Fruit fly (Drosophila melanogaster) whole organism, embryonic: Measurements from ENCODE around the gene CBP.

Experiments used
- Awh ChIP-seq: fragments of 200-800 bp; sonication (Bioruptor generic); IDR thresholded peaks from 2 replicates; pipeline ENCODE4, ENCODE4 v1.3.6; 2022; ENCODE audit warnings: missing biosample characterization, missing genetic modification characterization
- B-H2 ChIP-seq: fragments of 200-800 bp; sonication (Bioruptor generic); optimal IDR thresholded peaks from 2 replicates; lab custom pipeline; 2018; ENCODE audit warnings: missing biosample characterization, mild to moderate bottlenecking, missing genetic modification characterization
- BEAF-32 ChIP-seq: fragments of 200-800 bp; sonication (Bioruptor generic); optimal IDR thresholded peaks from 3 replicates; lab custom pipeline; 2017; ENCODE audit warnings: missing biosample characterization, missing genetic modification characterization, mild to moderate bottlenecking, moderate library complexity, missing genetic modification reagents
- CG10267 ChIP-seq: fragments of 200-800 bp; sonication (Bioruptor generic); optimal IDR thresholded peaks from 2 replicates; lab custom pipeline; 2018; ENCODE audit warnings: missing biosample characterization, mild to moderate bottlenecking, missing genetic modification characterization, moderate library complexity
- CG11456 ChIP-seq: fragments of 200-800 bp; sonication (Bioruptor generic); IDR thresholded peaks from 3 replicates; pipeline ENCODE4 v1.3.6; 2022; ENCODE audit warnings: missing biosample characterization, missing genetic modification characterization
- CG11504 ChIP-seq: fragments of 200-800 bp; sonication (Bioruptor generic); optimal IDR thresholded peaks from 3 replicates; lab custom pipeline; 2019; ENCODE audit warnings: missing biosample characterization, mild to moderate bottlenecking, missing genetic modification characterization, moderate library complexity
- CG12744 ChIP-seq: fragments of 200-800 bp; sonication (Bioruptor generic); optimal IDR thresholded peaks from 2 replicates; lab custom pipeline; 2016; ENCODE audit warnings: missing biosample characterization, missing genetic modification characterization
- CG13287 ChIP-seq: fragments of 200-800 bp; sonication (Bioruptor generic); IDR thresholded peaks from 2 replicates; pipeline ENCODE4 v1.3.6; 2022; ENCODE audit warnings: missing biosample characterization, missing genetic modification characterization; ENCODE audit not compliant: partially characterized antibody
- CG14710 ChIP-seq: fragments of 200-800 bp; sonication (Bioruptor generic); optimal IDR thresholded peaks from 3 replicates; lab custom pipeline; 2019; ENCODE audit warnings: missing biosample characterization, mild to moderate bottlenecking, missing genetic modification characterization, moderate library complexity
- CG15479 ChIP-seq: fragments of 200-800 bp; sonication (Bioruptor generic); optimal IDR thresholded peaks from 3 replicates; lab custom pipeline; 2019; ENCODE audit warnings: missing biosample characterization, mild to moderate bottlenecking, missing genetic modification characterization, moderate library complexity
- CG15696 ChIP-seq: fragments of 200-800 bp; sonication (Bioruptor generic); optimal IDR thresholded peaks from 2 replicates; lab custom pipeline; 2019; ENCODE audit warnings: missing biosample characterization, mild to moderate bottlenecking, missing genetic modification characterization, moderate library complexity
- CG17328 ChIP-seq: fragments of 200-800 bp; sonication (Bioruptor generic); IDR thresholded peaks from 2 replicates; pipeline ENCODE4 v1.3.6; 2022; ENCODE audit warnings: missing biosample characterization, missing genetic modification characterization
- CG3163 ChIP-seq: fragments of 200-800 bp; sonication (Bioruptor generic); optimal IDR thresholded peaks from 3 replicates; lab custom pipeline; 2016; ENCODE audit warnings: missing biosample characterization, missing genetic modification characterization
- CG42726 ChIP-seq: fragments of 200-800 bp; sonication (Bioruptor generic); IDR thresholded peaks from 2 replicates; pipeline ENCODE4 v1.3.6; 2022; ENCODE audit warnings: missing biosample characterization, missing genetic modification characterization; ENCODE audit not compliant: partially characterized antibody
- CG4820 ChIP-seq: fragments of 200-800 bp; sonication (Bioruptor generic); optimal IDR thresholded peaks from 3 replicates; lab custom pipeline; 2016; ENCODE audit warnings: missing biosample characterization, missing genetic modification characterization
- CG7928 ChIP-seq: fragments of 200-800 bp; sonication (Bioruptor generic); optimal IDR thresholded peaks from 2 replicates; lab custom pipeline; 2017; ENCODE audit warnings: missing biosample characterization, mild to moderate bottlenecking, missing genetic modification characterization
- CG7987 ChIP-seq: fragments of 200-800 bp; sonication (Bioruptor generic); optimal IDR thresholded peaks from 2 replicates; lab custom pipeline; 2018; ENCODE audit warnings: missing biosample characterization, mild to moderate bottlenecking, missing genetic modification characterization, moderate library complexity
- CG8281 ChIP-seq: fragments of 200-800 bp; sonication (Bioruptor generic); optimal IDR thresholded peaks from 2 replicates; lab custom pipeline; 2018; ENCODE audit warnings: missing biosample characterization, mild to moderate bottlenecking, missing genetic modification characterization, moderate library complexity
- CG8359 ChIP-seq: fragments of 200-800 bp; sonication (Bioruptor generic); optimal IDR thresholded peaks from 2 replicates; lab custom pipeline; 2017; ENCODE audit warnings: missing biosample characterization, mild to moderate bottlenecking, missing genetic modification characterization, borderline replicate concordance
- CG9932 ChIP-seq: fragments of 200-800 bp; sonication (Bioruptor generic); IDR thresholded peaks from 2 replicates; pipeline ENCODE4 v1.3.6; 2022; ENCODE audit warnings: missing biosample characterization, missing genetic modification characterization
- CTCF ChIP-seq: fragments of 200-800 bp; sonication (Bioruptor generic); optimal IDR thresholded peaks from 2 replicates; lab custom pipeline; 2017; ENCODE audit warnings: missing biosample characterization, mild to moderate bottlenecking, missing genetic modification characterization, moderate library complexity
- Deaf1 ChIP-seq: fragments of 200-800 bp; optimal IDR thresholded peaks from 3 replicates; lab custom pipeline; 2019; ENCODE audit warnings: missing biosample characterization, mild to moderate bottlenecking, missing genetic modification characterization, moderate library complexity
- Dek ChIP-seq: fragments of 200-800 bp; sonication (Bioruptor generic); optimal IDR thresholded peaks from 3 replicates; lab custom pipeline; 2019; ENCODE audit warnings: missing biosample characterization, mild to moderate bottlenecking, missing genetic modification characterization, moderate library complexity
- Fer3 ChIP-seq: fragments of 200-800 bp; sonication (Bioruptor generic); optimal IDR thresholded peaks from 2 replicates; lab custom pipeline; 2018; ENCODE audit warnings: missing biosample characterization, mild to moderate bottlenecking, missing genetic modification characterization, moderate library complexity
- GATAe ChIP-seq: fragments of 200-800 bp; sonication (Bioruptor generic); conservative IDR thresholded peaks from 2 replicates; pipeline ENCODE4 v1.3.6; 2022; ENCODE audit warnings: missing biosample characterization, missing genetic modification characterization
- Gug ChIP-seq: fragments of 200-800 bp; sonication (Bioruptor generic); IDR thresholded peaks from 4 replicates; pipeline ENCODE4 v1.3.6; 2022; ENCODE audit warnings: missing biosample characterization, missing genetic modification characterization
- Med ChIP-seq: fragments of 200-800 bp; sonication (Bioruptor generic); peaks from one replicate; lab custom pipeline; 2016; ENCODE audit warnings: missing biosample characterization, missing genetic modification characterization, mild to moderate bottlenecking, inconsistent platforms, moderate library complexity
- Rfx ChIP-seq: fragments of 200-800 bp; sonication (Bioruptor generic); IDR thresholded peaks from 2 replicates; pipeline ENCODE4 v1.3.6; 2022; ENCODE audit warnings: missing biosample characterization, missing genetic modification characterization
- Scr ChIP-seq: fragments of 200-800 bp; sonication (Bioruptor generic); IDR thresholded peaks from 2 replicates; pipeline ENCODE4 v1.3.6; 2022; ENCODE audit warnings: missing biosample characterization, missing genetic modification characterization; ENCODE audit not compliant: partially characterized antibody
- ab ChIP-seq: fragments of 200-800 bp; sonication (Bioruptor generic); optimal IDR thresholded peaks from 2 replicates; lab custom pipeline; 2016; ENCODE audit warnings: missing biosample characterization, missing genetic modification characterization
- btn ChIP-seq: fragments of 200-800 bp; sonication (Bioruptor generic); optimal IDR thresholded peaks from 2 replicates; lab custom pipeline; 2016; ENCODE audit warnings: missing biosample characterization, missing genetic modification characterization
- crol ChIP-seq: fragments of 200-800 bp; sonication (Bioruptor generic); IDR thresholded peaks from 2 replicates; pipeline ENCODE4 v1.3.6; 2022; ENCODE audit warnings: missing biosample characterization, missing genetic modification characterization
- ewg ChIP-seq: fragments of 200-800 bp; sonication (Bioruptor generic); optimal IDR thresholded peaks from 3 replicates; lab custom pipeline; 2017; ENCODE audit warnings: mild to moderate bottlenecking, missing biosample characterization, missing genetic modification reagents, missing genetic modification characterization
- gsb ChIP-seq: fragments of 200-800 bp; sonication (Bioruptor generic); IDR thresholded peaks from 2 replicates; pipeline ENCODE4 v1.3.6; 2022; ENCODE audit warnings: missing biosample characterization, missing genetic modification characterization
- gsb-n ChIP-seq: fragments of 200-800 bp; sonication (Bioruptor generic); optimal IDR thresholded peaks from 3 replicates; lab custom pipeline; 2018; ENCODE audit warnings: missing biosample characterization, mild to moderate bottlenecking, missing genetic modification characterization
- hth ChIP-seq: fragments of >200 bp; optimal IDR thresholded peaks from 2 replicates; lab custom pipeline; 2017; ENCODE audit warnings: inconsistent platforms
- kay ChIP-seq: fragments of 200-800 bp; sonication (Bioruptor generic); optimal IDR thresholded peaks from 2 replicates; lab custom pipeline; 2016; ENCODE audit warnings: missing biosample characterization, missing genetic modification characterization
- kni ChIP-seq: fragments of 200-800 bp; sonication (Bioruptor generic); optimal IDR thresholded peaks from 3 replicates; lab custom pipeline; 2017; ENCODE audit warnings: mild to moderate bottlenecking, missing biosample characterization, missing genetic modification reagents, missing genetic modification characterization
- lola ChIP-seq, 3 experiments: fragments of >200 bp in 2 of 3; fragments of 200-800 bp in 1 of 3; sonication (Bioruptor generic) in 1 of 3; optimal IDR thresholded peaks; 2 replicates each; lab custom pipeline; 2017 to 2019; ENCODE audit warnings: missing biosample characterization in 3 of 3, missing genetic modification characterization in 3 of 3, mild to moderate bottlenecking in 1 of 3, moderate library complexity in 1 of 3
- nmo ChIP-seq: fragments of 200-800 bp; sonication (Bioruptor generic); optimal IDR thresholded peaks from 2 replicates; lab custom pipeline; 2018; ENCODE audit warnings: missing biosample characterization, mild to moderate bottlenecking, missing genetic modification characterization, moderate library complexity
- phol ChIP-seq: fragments of 200-800 bp; sonication (Bioruptor generic); optimal IDR thresholded peaks from 3 replicates; lab custom pipeline; 2018; ENCODE audit warnings: missing biosample characterization, mild to moderate bottlenecking, missing genetic modification characterization, moderate library complexity
- pros ChIP-seq: fragments of 200-800 bp; sonication (Bioruptor generic); optimal IDR thresholded peaks from 3 replicates; lab custom pipeline; 2019; ENCODE audit warnings: missing biosample characterization, mild to moderate bottlenecking, missing genetic modification characterization, moderate library complexity
- sisA ChIP-seq: fragments of 200-800 bp; sonication (Bioruptor generic); IDR thresholded peaks from 2 replicates; pipeline ENCODE4 v1.3.6; 2022; ENCODE audit warnings: missing biosample characterization, missing genetic modification characterization
- sna ChIP-seq: fragments of 200-800 bp; sonication (Bioruptor generic); IDR thresholded peaks from 2 replicates; pipeline ENCODE4 v1.3.6; 2022; ENCODE audit warnings: missing biosample characterization, missing genetic modification characterization; ENCODE audit not compliant: partially characterized antibody
- sqz ChIP-seq: fragments of 200-800 bp; sonication (Bioruptor generic); optimal IDR thresholded peaks from 3 replicates; lab custom pipeline; 2018; ENCODE audit warnings: missing biosample characterization, mild to moderate bottlenecking, missing genetic modification characterization
- ssp ChIP-seq: fragments of 200-800 bp; sonication (Bioruptor generic); IDR thresholded peaks from 2 replicates; pipeline ENCODE4 v1.3.6; 2022; ENCODE audit warnings: missing biosample characterization, missing genetic modification characterization
- zen ChIP-seq: fragments of 200-800 bp; sonication (Bioruptor generic); optimal IDR thresholded peaks from 3 replicates; lab custom pipeline; 2018; ENCODE audit warnings: missing biosample characterization, mild to moderate bottlenecking, missing genetic modification characterization, moderate library complexity

Gene CBP

dm6 chrX:7321829-7322228 lies 15.3 kb upstream of the CBP start:
- TF ChIP-seq kni (GFP tag; lab: Kevin White, UChicago) (peak; percentile 37), pros (GFP tag; lab: Kevin White, UChicago) (peak; percentile 37), zen (tag; lab: Kevin White, UChicago) (peak; percentile 67), btn (no peak), hth (lab: Kevin White, UChicago) (peak; percentile 21), sqz (peak; percentile 58), CG7987 (GFP tag; lab: Kevin White, UChicago) (no peak), Deaf1 (tag; lab: Kevin White, UChicago) (peak; percentile 21), Med (GFP tag; lab: Kevin White, UChicago) (peak; percentile 28), CG8281 (peak; percentile 78)

dm6 chrX:7323649-7324511 lies 13.3 kb upstream of the CBP start, which contains the start of the genes Atg5 and Dok:
Gene Atg5, minus strand, starts transcription at chrX:7323770.
Gene Dok, plus strand, starts transcription at chrX:7324214.
- peak; percentile 46; the same call in 1 of the 3 replicates for TF ChIP-seq CG11456
- TF ChIP-seq CG8359 (GFP tag; lab: Kevin White, UChicago): no peak
- peak; percentile 79 for TF ChIP-seq CG14710 (tag; lab: Kevin White, UChicago)
- TF ChIP-seq CG12744 (GFP tag; lab: Kevin White, UChicago): no peak
- TF ChIP-seq ssp (GFP tag; lab: Robert Waterston, UW): peak; percentile 38; the same call in 1 of the 2 replicates
- TF ChIP-seq Gug (GFP tag; lab: Robert Waterston, UW): peak; percentile 45; the same call in 2 of the 4 replicates
- peak; percentile 55 for TF ChIP-seq CG42726 (GFP tag; lab: Robert Waterston, UW)
- TF ChIP-seq Dek (tag; lab: Kevin White, UChicago): peak; percentile 28
- peak; percentile 59 for TF ChIP-seq CG15479 (GFP tag; lab: Kevin White, UChicago)
- TF ChIP-seq Fer3 (tag; lab: Kevin White, UChicago): no peak
- no peak for TF ChIP-seq ab (GFP tag; lab: Kevin White, UChicago)
- TF ChIP-seq nmo (GFP tag; lab: Kevin White, UChicago): peak; percentile 59
- TF ChIP-seq CG17328 (GFP tag; lab: Robert Waterston, UW): peak; percentile 32; the same call in 1 of the 2 replicates
- peak; percentile 21 for TF ChIP-seq CG15696 (tag; lab: Kevin White, UChicago)
- TF ChIP-seq sisA: peak; percentile 56
- TF ChIP-seq sna (GFP tag; lab: Robert Waterston, UW): peak; percentile 34; the same call in 1 of the 2 replicates
- no peak for TF ChIP-seq kay
- peak; percentile 45 for TF ChIP-seq CG11504 (tag; lab: Kevin White, UChicago)
- no peak for TF ChIP-seq Awh (GFP tag; lab: Robert Waterston, UW)
- no peak for TF ChIP-seq CG3163 (GFP tag; lab: Kevin White, UChicago)
- peak in 1 of 3 experiments; percentile 9 for TF ChIP-seq lola (GFP tag; optimal IDR thresholded peaks at IDR 0.05; lab: Kevin White, UChicago)
- no peak for TF ChIP-seq crol (GFP tag; lab: Robert Waterston, UW)
- peak; percentile 70 for TF ChIP-seq CG9932 (GFP tag; lab: Robert Waterston, UW)
- peak; percentile 57 for TF ChIP-seq phol (tag; lab: Kevin White, UChicago)
- peak; percentile 23 for TF ChIP-seq CG10267 (tag; lab: Kevin White, UChicago)
- TF ChIP-seq CG7928 (GFP tag; lab: Kevin White, UChicago): no peak
- 0 out of 2 replicates have a peak, but pooled peaks have one; percentile 12 for TF ChIP-seq GATAe (GFP tag; lab: Robert Waterston, UW)
- TF ChIP-seq gsb (GFP tag; lab: Robert Waterston, UW): no peak
- peak; percentile 68 for TF ChIP-seq CG13287 (GFP tag; lab: Robert Waterston, UW)
- TF ChIP-seq CG4820 (GFP tag; lab: Kevin White, UChicago): peak; percentile 10
- TF ChIP-seq B-H2 (GFP tag; lab: Kevin White, UChicago): no peak
- TF ChIP-seq CTCF (GFP tag; lab: Kevin White, UChicago): no peak
- TF ChIP-seq gsb-n (tag; lab: Kevin White, UChicago): no peak
- TF ChIP-seq Rfx (GFP tag; lab: Robert Waterston, UW): peak; percentile 64; the same call in 1 of the 2 replicates
- TF ChIP-seq BEAF-32 (GFP tag; lab: Kevin White, UChicago): peak; percentile 81
- peak; percentile 14 for TF ChIP-seq ewg (GFP tag; lab: Kevin White, UChicago)
- peak; percentile 67 for TF ChIP-seq Scr (GFP tag; lab: Robert Waterston, UW)
